Fruit fly (Drosophila melanogaster): Measurements from ENCODE around the gene Lsp1gamma.

Gene Lsp1gamma

DNA sequence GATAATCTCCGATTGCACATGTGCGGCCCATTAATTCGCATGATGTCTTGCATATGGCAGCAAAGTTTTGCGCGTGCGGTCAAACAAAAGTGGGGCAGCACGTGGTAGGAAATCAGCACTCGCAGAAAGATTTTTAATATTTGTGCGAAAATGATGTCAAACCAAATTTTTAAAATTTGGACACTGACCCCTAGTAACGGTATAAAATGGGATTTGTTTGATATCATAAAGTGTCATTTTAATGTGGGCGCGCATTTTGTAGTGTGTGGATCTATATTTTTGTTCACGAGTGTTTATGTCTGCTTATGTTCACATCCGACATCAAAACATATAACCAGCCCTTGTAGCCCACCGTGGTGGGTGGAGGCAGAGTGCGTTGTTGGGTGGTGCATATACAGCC, 27.8 kb downstream of the Lsp1gamma start:
- TF ChIP-seq CG10147 (GFP tag; optimal IDR thresholded peaks at IDR 0.05) (no peak), CG6854 (GFP tag; optimal IDR thresholded peaks at IDR 0.05) (no peak), Bteb2 (GFP tag; optimal IDR thresholded peaks at IDR 0.05) (peak; percentile 14), CG15269 (tag; optimal IDR thresholded peaks at IDR 0.05) (peak; percentile 18), dmrt99B (tag; optimal IDR thresholded peaks at IDR 0.05) (peak; percentile 43), caup (GFP tag; optimal IDR thresholded peaks at IDR 0.05; ENCODE audit: severe bottlenecking) (no peak), ci (GFP tag; IDR thresholded peaks at IDR 0.05) (peak; percentile 69; the same call in 2 of the 3 replicates), CG1024 (GFP tag; IDR thresholded peaks at IDR 0.05) (no peak), jumu (GFP tag; optimal IDR thresholded peaks at IDR 0.05) (peak; percentile 32), luna (GFP tag; optimal IDR thresholded peaks at IDR 0.05) (no peak), CG18764 (GFP tag; optimal IDR thresholded peaks at IDR 0.05) (no peak), tap (tag; optimal IDR thresholded peaks at IDR 0.05) (peak; percentile 8), CG17361 (GFP tag; IDR thresholded peaks at IDR 0.05) (peak; percentile 54; the same call in 1 of the 3 replicates), dpn (GFP tag; optimal IDR thresholded peaks at IDR 0.05) (peak; percentile 20 to 56), lab (GFP tag; optimal IDR thresholded peaks at IDR 0.05) (peak; percentile 70), vfl (GFP tag; optimal IDR thresholded peaks at IDR 0.05) (no peak), Meics (GFP tag; optimal IDR thresholded peaks at IDR 0.05) (peak; percentile 38), ssp (GFP tag; IDR thresholded peaks at IDR 0.05) (0 out of 2 replicates have a peak, but pooled peaks have one; percentile 6), CG2678 (tag; optimal IDR thresholded peaks at IDR 0.05) (peak; percentile 46), CG17186 (GFP tag; optimal IDR thresholded peaks at IDR 0.05) (no peak), CG1832 (GFP tag; optimal IDR thresholded peaks at IDR 0.05) (no peak), Lpt (GFP tag; optimal IDR thresholded peaks at IDR 0.05) (no peak), CG33557 (GFP tag; optimal IDR thresholded peaks at IDR 0.05) (no peak), Xbp1 (GFP tag; optimal IDR thresholded peaks at IDR 0.05) (peak; percentile 14), CG12942 (GFP tag; optimal IDR thresholded peaks at IDR 0.05) (no peak), dmrt11E (tag; optimal IDR thresholded peaks at IDR 0.05) (no peak), CG12659 (GFP tag; optimal IDR thresholded peaks at IDR 0.05) (no peak), CG11696 (GFP tag; IDR thresholded peaks at IDR 0.05) (peak; percentile 83), cas (GFP tag; IDR thresholded peaks at IDR 0.05) (no peak), Hsf (GFP tag; optimal IDR thresholded peaks at IDR 0.05) (peak; percentile 29), wek (GFP tag; optimal IDR thresholded peaks at IDR 0.05) (no peak), phol (tag; optimal IDR thresholded peaks at IDR 0.05) (peak; percentile 5), CG11695 (GFP tag; IDR thresholded peaks at IDR 0.05) (peak; percentile 78), H15 (GFP tag; IDR thresholded peaks at IDR 0.05) (peak; percentile 25; the same call in 1 of the 3 replicates), CG9727 (GFP tag; optimal IDR thresholded peaks at IDR 0.05) (peak; percentile 8), eve (GFP tag; optimal IDR thresholded peaks at IDR 0.05) (peak in 1 of 2 experiments; percentile 30), danr (GFP tag; IDR thresholded peaks at IDR 0.05) (no peak), Dad (GFP tag; optimal IDR thresholded peaks at IDR 0.05) (no peak), ham (GFP tag; IDR thresholded peaks at IDR 0.05) (no peak), Sox100B (GFP tag; optimal IDR thresholded peaks at IDR 0.05) (no peak), Dfd (GFP tag; optimal IDR thresholded peaks at IDR 0.05) (no peak), Hey (tag; optimal IDR thresholded peaks at IDR 0.05) (no peak), CG18262 (tag; optimal IDR thresholded peaks at IDR 0.05) (peak; percentile 33), Ets65A (GFP tag) (peak; percentile 47), Ada2b (GFP tag; IDR thresholded peaks at IDR 0.05) (peak; percentile 18; the same call in 1 of the 2 replicates), Chrac-16 (GFP tag; optimal IDR thresholded peaks at IDR 0.05) (no peak), CG2120 (GFP tag; optimal IDR thresholded peaks at IDR 0.05) (peak; percentile 64), Eip74EF (GFP tag; optimal IDR thresholded peaks at IDR 0.05) (no peak), bcd (GFP tag; optimal IDR thresholded peaks at IDR 0.05) (no peak), lilli (GFP tag; optimal IDR thresholded peaks at IDR 0.05) (peak; percentile 31), Nf-YA (GFP tag; IDR thresholded peaks at IDR 0.05) (no peak)

Measured in whole organism, embryonic.